Worm (Caenorhabditis elegans) whole organism, young adult: Measurements from ENCODE around the gene C24H10.2.

Experiments used
- unc-130 ChIP-seq: sonication (generic microtip); optimal IDR thresholded peaks from 2 replicates; lab custom pipeline; 2016; ENCODE audit warnings: missing genetic modification reagents, missing genetic modification characterization, missing compliant biosample characterization
- ztf-26 ChIP-seq: sonication (generic microtip); optimal IDR thresholded peaks from 2 replicates; lab custom pipeline; 2017; ENCODE audit warnings: missing genetic modification characterization, missing compliant biosample characterization

DNA sequence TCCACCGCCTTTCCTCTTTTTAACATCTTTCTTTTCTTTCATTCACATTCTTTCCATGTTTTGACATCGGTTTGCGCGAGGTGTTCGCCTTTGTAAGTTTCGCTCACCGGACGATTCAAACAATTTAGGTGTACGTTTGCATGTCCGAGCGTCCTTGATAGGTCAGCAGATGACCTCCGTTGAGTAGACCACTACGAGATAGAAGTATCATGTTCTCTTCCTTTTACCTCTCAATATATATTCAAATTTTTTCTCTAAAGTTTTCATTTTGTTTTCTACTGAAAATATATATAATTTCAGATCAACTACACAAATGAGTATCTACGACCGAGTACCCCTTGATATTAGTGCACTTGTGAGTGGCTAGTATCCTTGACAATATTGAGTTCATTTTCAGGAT lies 3.6 kb upstream of the C24H10.2 start, which contains the start of gene C24H10.3:
- no peak for TF ChIP-seq unc-130
- no peak for TF ChIP-seq ztf-26 (tag; lab: Kevin White, UChicago)
